Worm (Caenorhabditis elegans) whole organism, L2 larva: ENCODE results near the gene W01A11.7.

Experiments used
- F13H6.1 ChIP-seq: sonication (generic microtip); optimal IDR thresholded peaks from 2 replicates; lab custom pipeline; 2016; ENCODE audit warnings: missing genetic modification characterization, missing compliant biosample characterization
- ZK546.5 ChIP-seq: sonication (generic microtip); optimal IDR thresholded peaks from 2 replicates; lab custom pipeline; 2017; ENCODE audit warnings: missing biosample characterization, missing genetic modification characterization
- ama-1 ChIP-seq: fragments of 150-350 bp; optimal IDR thresholded peaks from 2 replicates; lab custom pipeline; 2018; ENCODE audit warnings: inconsistent platforms
- fos-1 ChIP-seq: fragments of 150-350 bp; optimal IDR thresholded peaks from 2 replicates; lab custom pipeline; 2014; ENCODE audit warnings: missing biosample characterization, missing genetic modification characterization
- lin-39 ChIP-seq: fragments of 150-350 bp; optimal IDR thresholded peaks from 2 replicates; lab custom pipeline; 2014; ENCODE audit warnings: missing biosample characterization, missing genetic modification reagents, missing genetic modification characterization
- lsy-2 ChIP-seq, 2 experiments: fragments of 150-350 bp in 1 of 2; sonication (generic microtip) in 1 of 2; optimal IDR thresholded peaks; 2 replicates each; lab custom pipeline; 2014 to 2017; ENCODE audit warnings: missing biosample characterization in 2 of 2, missing genetic modification characterization in 2 of 2
- nhr-10 ChIP-seq: sonication (generic microtip); optimal IDR thresholded peaks from 2 replicates; lab custom pipeline; 2017; ENCODE audit warnings: missing biosample characterization, missing genetic modification characterization
- nhr-237 ChIP-seq: fragments of 150-350 bp; optimal IDR thresholded peaks from 2 replicates; lab custom pipeline; 2014; ENCODE audit warnings: missing biosample characterization, missing genetic modification characterization
- peb-1 ChIP-seq: fragments of 150-350 bp; optimal IDR thresholded peaks from 2 replicates; lab custom pipeline; 2014; ENCODE audit warnings: missing biosample characterization, missing genetic modification characterization
- snpc-4 ChIP-seq: fragments of 150-350 bp; optimal IDR thresholded peaks from 2 replicates; lab custom pipeline; 2014; ENCODE audit warnings: missing biosample characterization, missing genetic modification characterization
- unc-62 ChIP-seq: fragments of 150-350 bp; optimal IDR thresholded peaks from 2 replicates; lab custom pipeline; 2014; ENCODE audit warnings: missing biosample characterization, missing genetic modification reagents, missing genetic modification characterization

DNA sequence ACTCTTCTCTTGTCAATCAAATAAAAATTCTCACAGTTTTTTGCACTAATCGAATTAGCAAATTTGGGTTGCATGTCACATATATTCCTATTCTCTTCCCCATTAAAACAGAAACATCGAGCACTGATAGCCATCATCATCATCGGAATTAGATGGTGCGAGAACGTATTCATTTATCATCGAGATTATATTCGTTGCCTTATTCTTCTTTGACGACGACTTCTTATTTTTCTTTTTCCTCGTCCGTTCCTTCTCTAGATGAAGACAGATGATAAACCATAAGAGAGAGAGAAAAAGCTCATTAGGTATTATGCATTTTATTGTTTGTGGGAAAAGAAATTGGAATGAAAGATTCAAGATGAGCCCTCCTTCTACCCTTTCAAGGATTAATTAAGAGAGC is 34.0 kb downstream of the W01A11.7 start:
- no peak for TF ChIP-seq unc-62
- no peak for TF ChIP-seq fos-1
- no peak for TF ChIP-seq ama-1 (lab: Kevin White, UChicago)
- TF ChIP-seq lin-39 (tag; lab: Kevin White, UChicago): no peak
- TF ChIP-seq nhr-237 (tag; lab: Kevin White, UChicago): no peak
- no peak for TF ChIP-seq ZK546.5 (tag; lab: Kevin White, UChicago)
- no peak for TF ChIP-seq peb-1 (tag; lab: Kevin White, UChicago)
- no peak for TF ChIP-seq lsy-2 (tag; optimal IDR thresholded peaks at IDR 0.05; lab: Kevin White, UChicago)
- TF ChIP-seq nhr-10 (tag; lab: Kevin White, UChicago): no peak
- no peak for TF ChIP-seq F13H6.1 (tag; lab: Kevin White, UChicago)
- no peak for TF ChIP-seq snpc-4
